Worm (Caenorhabditis elegans) whole organism, late embryonic: Measurements from ENCODE around the gene pptr-2.

Experiments
- C08G9.2 ChIP-seq: sonication (generic microtip); optimal IDR thresholded peaks from 2 replicates; lab custom pipeline; 2016; ENCODE audit warnings: mild to moderate bottlenecking, missing genetic modification characterization, moderate library complexity, missing compliant biosample characterization
- C38D4.7 ChIP-seq: fragments of 200-800 bp; sonication (Bioruptor generic); optimal IDR thresholded peaks from 2 replicates; lab custom pipeline; 2018; ENCODE audit warnings: mild to moderate bottlenecking, missing genetic modification characterization, moderate library complexity, missing compliant biosample characterization
- K02D7.2 ChIP-seq: sonication (generic microtip); optimal IDR thresholded peaks from 2 replicates; lab custom pipeline; 2017; ENCODE audit warnings: mild to moderate bottlenecking, missing genetic modification characterization, missing compliant biosample characterization
- K09A11.1 ChIP-seq: sonication (generic microtip); optimal IDR thresholded peaks from 2 replicates; lab custom pipeline; 2017; ENCODE audit warnings: antibody characterized with exemption, mild to moderate bottlenecking, missing genetic modification characterization, missing compliant biosample characterization; ENCODE audit not compliant: insufficient read depth
- ceh-18 ChIP-seq: sonication (generic microtip); optimal IDR thresholded peaks from 2 replicates; lab custom pipeline; 2016; ENCODE audit warnings: missing genetic modification characterization, missing compliant biosample characterization
- ceh-2 ChIP-seq: sonication (generic microtip); optimal IDR thresholded peaks from 2 replicates; lab custom pipeline; 2016; ENCODE audit warnings: missing genotype, missing genetic modification characterization, missing compliant biosample characterization
- ceh-31 ChIP-seq: sonication (generic microtip); optimal IDR thresholded peaks from 2 replicates; lab custom pipeline; 2016; ENCODE audit warnings: missing genetic modification characterization, missing compliant biosample characterization
- ceh-34 ChIP-seq: sonication (generic microtip); optimal IDR thresholded peaks from 2 replicates; lab custom pipeline; 2016; ENCODE audit warnings: mild to moderate bottlenecking, missing genetic modification characterization, missing compliant biosample characterization
- ceh-45 ChIP-seq: fragments of 200-800 bp; sonication (Bioruptor generic); IDR thresholded peaks from 2 replicates; pipeline ENCODE4 v1.3.6; 2022; ENCODE audit warnings: missing genetic modification reagents, missing genetic modification characterization, missing compliant biosample characterization
- che-1 ChIP-seq: sonication (generic microtip); optimal IDR thresholded peaks from 2 replicates; lab custom pipeline; 2016; ENCODE audit warnings: mild to moderate bottlenecking, missing genetic modification characterization, missing compliant biosample characterization
- dmd-4 ChIP-seq: sonication (generic microtip); optimal IDR thresholded peaks from 2 replicates; lab custom pipeline; 2016; ENCODE audit warnings: borderline replicate concordance, missing genetic modification characterization, missing compliant biosample characterization
- dve-1 ChIP-seq: sonication (generic microtip); optimal IDR thresholded peaks from 2 replicates; lab custom pipeline; 2017; ENCODE audit warnings: antibody characterized with exemption, mild to moderate bottlenecking, missing genetic modification characterization, missing compliant biosample characterization
- elt-2 ChIP-seq: sonication (generic microtip); optimal IDR thresholded peaks from 2 replicates; lab custom pipeline; 2016; ENCODE audit warnings: missing genetic modification reagents, missing genetic modification characterization, missing compliant biosample characterization
- ets-4 ChIP-seq: sonication (generic microtip); optimal IDR thresholded peaks from 2 replicates; lab custom pipeline; 2016; ENCODE audit warnings: missing genetic modification characterization, missing compliant biosample characterization
- hlh-30 ChIP-seq: sonication (generic microtip); optimal IDR thresholded peaks from 2 replicates; lab custom pipeline; 2017; ENCODE audit warnings: antibody characterized with exemption, missing genetic modification characterization, missing compliant biosample characterization; ENCODE audit not compliant: insufficient read depth
- hlh-8 ChIP-seq: sonication (generic microtip); optimal IDR thresholded peaks from 2 replicates; lab custom pipeline; 2016; ENCODE audit warnings: missing genotype, missing genetic modification characterization, missing compliant biosample characterization
- lin-11 ChIP-seq: fragments of 200-800 bp; sonication (Bioruptor generic); optimal IDR thresholded peaks from 2 replicates; lab custom pipeline; 2018; ENCODE audit warnings: mild to moderate bottlenecking, missing genetic modification characterization, missing compliant biosample characterization
- mec-3 ChIP-seq: sonication (generic microtip); optimal IDR thresholded peaks from 2 replicates; lab custom pipeline; 2016; ENCODE audit warnings: borderline replicate concordance, missing genetic modification characterization, missing compliant biosample characterization
- nfya-1 ChIP-seq: sonication (generic microtip); optimal IDR thresholded peaks from 2 replicates; lab custom pipeline; 2017; ENCODE audit warnings: missing genetic modification characterization, mild to moderate bottlenecking, missing compliant biosample characterization, antibody characterized with exemption, moderate library complexity
- npax-4 ChIP-seq: sonication (generic microtip); optimal IDR thresholded peaks from 2 replicates; lab custom pipeline; 2016; ENCODE audit warnings: missing genetic modification characterization, missing compliant biosample characterization
- pros-1 ChIP-seq: fragments of 150-350 bp; optimal IDR thresholded peaks from 2 replicates; lab custom pipeline; 2014; ENCODE audit warnings: missing biosample characterization, missing genetic modification reagents, missing genetic modification characterization
- sox-4 ChIP-seq: sonication (generic microtip); optimal IDR thresholded peaks from 2 replicates; lab custom pipeline; 2017; ENCODE audit warnings: mild to moderate bottlenecking, missing genetic modification characterization, inconsistent platforms, missing compliant biosample characterization
- unc-3 ChIP-seq, 2 experiments: fragments of 200-800 bp in 1 of 2; sonication (Bioruptor generic) in 1 of 2; sonication (generic microtip) in 1 of 2; conservative IDR thresholded peaks in 1 of 2; optimal IDR thresholded peaks in 1 of 2; 2 replicates each; pipeline versions ENCODE4 v1.3.6 to Lab custom; 2016 to 2022; ENCODE audit warnings: missing compliant biosample characterization in 2 of 2, missing genetic modification characterization in 2 of 2, missing genetic modification reagents in 1 of 2
- unc-42 ChIP-seq: sonication (generic microtip); optimal IDR thresholded peaks from 2 replicates; lab custom pipeline; 2016; ENCODE audit warnings: missing genotype, missing genetic modification characterization, missing compliant biosample characterization
- unc-55 ChIP-seq: sonication (generic microtip); optimal IDR thresholded peaks from 2 replicates; lab custom pipeline; 2017; ENCODE audit warnings: missing biosample characterization, missing genetic modification reagents, missing genetic modification characterization
- zip-5 ChIP-seq: sonication (generic microtip); optimal IDR thresholded peaks from 2 replicates; lab custom pipeline; 2016; ENCODE audit warnings: missing genetic modification characterization, missing compliant biosample characterization

pptr-2 gene

DNA sequence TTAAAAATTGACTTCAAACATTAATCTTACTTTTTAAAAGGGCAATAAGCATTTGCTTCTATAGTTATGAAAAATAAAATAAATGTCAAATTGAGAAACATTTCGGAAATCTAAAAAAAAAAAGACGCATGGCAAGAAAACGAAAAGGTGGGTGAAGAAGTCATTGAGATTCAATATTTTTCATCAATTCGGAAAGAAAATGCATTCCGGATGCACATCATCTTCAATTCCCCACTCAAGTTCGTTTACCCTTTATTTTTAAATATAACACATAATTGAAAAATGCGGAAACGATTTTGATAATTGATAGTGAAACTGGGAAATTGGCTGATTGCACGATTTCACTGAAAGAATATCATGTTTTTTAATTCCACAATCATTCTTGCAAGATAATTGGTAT lies 32.3 kb downstream of the pptr-2 start, which contains the start of gene F53B7.4:
Gene F53B7.4 (minus strand): TSS at position 101 of the 400 bp plus-strand sequence.
- no peak for TF ChIP-seq hlh-8 (tag; lab: Kevin White, UChicago)
- TF ChIP-seq dve-1 (tag; lab: Kevin White, UChicago) = no peak
- no peak for TF ChIP-seq ceh-2

DNA sequence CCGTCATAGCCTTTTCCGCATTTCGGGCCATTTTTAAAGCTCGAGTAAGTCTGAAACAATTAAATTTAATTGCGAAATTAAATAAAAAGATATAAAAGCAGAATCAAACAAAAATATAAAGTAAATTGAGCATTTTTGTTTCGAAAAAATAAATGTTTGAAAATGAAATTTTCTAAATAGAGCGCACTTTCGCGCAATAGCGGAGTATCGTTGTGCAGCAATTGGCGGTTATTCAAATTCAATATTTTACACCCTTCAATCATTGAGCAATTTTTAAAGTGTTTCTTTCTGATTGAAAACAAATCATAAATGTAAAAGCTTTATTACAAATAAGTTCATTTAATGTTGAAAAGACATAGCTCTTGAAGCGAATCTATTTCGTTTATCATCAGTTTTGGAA lies 34.1 kb downstream of the pptr-2 start, which contains the start of gene isy-1:
Gene isy-1 (minus strand): TSS at position 50 of the 400 bp plus-strand sequence.
- TF ChIP-seq ceh-31 (peak; percentile 47), unc-42 (tag; lab: Kevin White, UChicago) (peak; percentile 92), ets-4 (no peak), nfya-1 (tag; lab: Kevin White, UChicago) (peak; percentile 37)
- TF ChIP-seq, all 69 proteins: peak for 3

DNA sequence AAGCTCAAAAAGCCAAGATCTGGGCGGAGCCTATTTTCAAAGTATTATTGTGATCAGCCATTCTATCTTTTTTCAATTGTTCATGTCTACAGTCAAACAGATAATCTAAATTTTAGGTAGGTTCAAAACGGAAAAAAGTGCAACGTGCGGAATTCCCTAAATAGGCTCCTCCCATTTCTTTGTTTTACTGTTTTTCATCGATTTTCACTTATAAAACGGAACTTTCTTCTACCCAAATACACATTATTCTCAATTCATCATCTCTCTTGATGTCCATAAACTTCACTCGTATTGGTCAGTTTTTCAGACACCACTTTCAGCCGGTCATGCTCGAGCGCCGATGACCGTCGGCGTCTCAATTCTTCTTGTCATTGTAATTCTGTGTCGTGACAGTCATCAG lies 35.9 kb downstream of the pptr-2 start, which contains the start of gene F53B7.7:
Gene F53B7.7 (plus strand): TSS at position 301 of the 400 bp plus-strand sequence.
- TF ChIP-seq C38D4.7 (no peak), elt-2 (tag; lab: Kevin White, UChicago) (no peak), dmd-4 (no peak)

DNA sequence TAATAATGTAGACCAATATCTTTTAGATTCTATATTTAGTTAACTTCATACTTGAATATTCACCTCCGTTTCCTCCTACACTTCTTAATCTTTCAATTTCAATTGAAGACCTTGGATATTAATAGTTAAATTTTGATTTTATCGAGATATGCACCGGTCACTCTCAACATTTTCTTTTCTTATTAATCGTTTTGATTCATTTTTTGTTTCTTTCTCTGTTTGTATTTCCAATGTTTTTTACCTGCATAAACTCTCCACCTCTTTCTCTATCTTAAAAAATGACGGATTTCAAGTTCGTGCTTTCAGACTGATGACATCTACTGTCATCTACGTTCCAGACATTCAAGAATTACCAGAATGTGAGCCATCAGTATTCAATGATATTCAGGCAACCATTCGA lies 42.9 kb downstream of the pptr-2 start, which contains the start of gene frpr-9:
Gene frpr-9 (plus strand): TSS at position 301 of the 400 bp plus-strand sequence.
- TF ChIP-seq hlh-30 (no peak), C38D4.7 (no peak), pros-1 (tag; lab: Kevin White, UChicago) (no peak), K02D7.2 (tag; lab: Kevin White, UChicago) (no peak)

DNA sequence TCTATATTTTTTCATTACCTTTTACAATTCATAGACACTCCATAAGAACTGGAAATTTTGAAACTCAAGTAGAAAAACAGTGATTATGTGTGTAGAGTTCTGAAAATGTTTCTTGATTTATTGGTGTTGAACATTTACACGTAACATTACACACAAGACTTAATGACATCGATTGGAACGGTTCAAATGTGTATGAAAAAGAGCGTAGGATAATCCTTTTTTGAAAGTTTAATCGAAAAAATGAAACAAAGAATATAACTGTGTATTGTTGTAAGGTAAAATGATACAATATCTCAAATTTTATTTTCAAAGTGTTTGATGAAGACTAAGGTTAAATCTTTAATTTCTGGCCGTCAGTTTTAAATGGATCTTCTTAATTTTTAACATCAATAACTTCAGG lies 53.6 kb downstream of the pptr-2 start, which contains the start of gene fig-1:
Gene fig-1 (minus strand): TSS at position 101 of the 400 bp plus-strand sequence.
- TF ChIP-seq lin-11 (tag; lab: Kevin White, UChicago) = no peak
- no peak for TF ChIP-seq C08G9.2 (tag; lab: Kevin White, UChicago)
- TF ChIP-seq dve-1 (tag; lab: Kevin White, UChicago) = no peak
- TF ChIP-seq elt-2 (tag; lab: Kevin White, UChicago) = no peak
- TF ChIP-seq mec-3 (tag; lab: Kevin White, UChicago) = no peak
- TF ChIP-seq ceh-18 (tag; lab: Kevin White, UChicago) = no peak
- no peak for TF ChIP-seq unc-55
- no peak for TF ChIP-seq sox-4 (tag; lab: Kevin White, UChicago)
- no peak for TF ChIP-seq zip-5 (tag; lab: Kevin White, UChicago)
- TF ChIP-seq ceh-2 = no peak
- no peak for TF ChIP-seq dmd-4
- TF ChIP-seq ceh-45 (GFP tag; lab: Robert Waterston, UW) = no peak
- TF ChIP-seq npax-4 (tag; lab: Kevin White, UChicago) = no peak
- TF ChIP-seq ets-4 = no peak
- no peak for TF ChIP-seq K09A11.1
- no peak for TF ChIP-seq unc-3 (GFP tag; conservative IDR thresholded peaks at IDR 0.05; lab: Robert Waterston, UW)
- no peak for TF ChIP-seq unc-3 (tag; optimal IDR thresholded peaks at IDR 0.05; lab: Kevin White, UChicago)
- no peak for TF ChIP-seq che-1
- TF ChIP-seq ceh-34 (tag; lab: Kevin White, UChicago) = no peak
